Worm (Caenorhabditis elegans) whole organism, L2 larva: Measurements from ENCODE around the gene hsp-16.41.

ENCODE experiments used
- C34F6.9 ChIP-seq: fragments of 150-350 bp; optimal IDR thresholded peaks from 2 replicates; lab custom pipeline; 2014; ENCODE audit warnings: missing biosample characterization, missing genetic modification characterization
- F13H6.1 ChIP-seq: sonication (generic microtip); optimal IDR thresholded peaks from 2 replicates; lab custom pipeline; 2016; ENCODE audit warnings: missing genetic modification characterization, missing compliant biosample characterization
- ZK546.5 ChIP-seq: sonication (generic microtip); optimal IDR thresholded peaks from 2 replicates; lab custom pipeline; 2017; ENCODE audit warnings: missing biosample characterization, missing genetic modification characterization
- alr-1 ChIP-seq: fragments of 150-350 bp; optimal IDR thresholded peaks from 2 replicates; lab custom pipeline; 2014; ENCODE audit warnings: missing biosample characterization, missing genetic modification characterization
- aly-2 ChIP-seq: fragments of 150-350 bp; optimal IDR thresholded peaks from 2 replicates; lab custom pipeline; 2014; ENCODE audit warnings: missing biosample characterization, missing genetic modification characterization
- ama-1 ChIP-seq: fragments of 150-350 bp; optimal IDR thresholded peaks from 2 replicates; lab custom pipeline; 2018; ENCODE audit warnings: inconsistent platforms
- ceh-16 ChIP-seq: fragments of 150-350 bp; optimal IDR thresholded peaks from 2 replicates; lab custom pipeline; 2014; ENCODE audit warnings: missing biosample characterization, missing genetic modification characterization
- crh-2 ChIP-seq: sonication (generic microtip); optimal IDR thresholded peaks from 2 replicates; lab custom pipeline; 2017; ENCODE audit warnings: missing biosample characterization, missing genetic modification characterization
- egl-27 ChIP-seq: sonication (generic microtip); optimal IDR thresholded peaks from 3 replicates; lab custom pipeline; 2017; ENCODE audit warnings: missing biosample characterization, missing genetic modification reagents, missing genetic modification characterization
- elt-3 ChIP-seq: sonication (generic microtip); optimal IDR thresholded peaks from 2 replicates; lab custom pipeline; 2017; ENCODE audit warnings: missing biosample characterization, missing genetic modification characterization
- fos-1 ChIP-seq: fragments of 150-350 bp; optimal IDR thresholded peaks from 2 replicates; lab custom pipeline; 2014; ENCODE audit warnings: missing biosample characterization, missing genetic modification characterization
- gmeb-1 ChIP-seq: fragments of 150-350 bp; optimal IDR thresholded peaks from 2 replicates; lab custom pipeline; 2014; ENCODE audit warnings: missing biosample characterization, missing genetic modification characterization
- lin-11 ChIP-seq: fragments of 150-350 bp; sonication (generic microtip); optimal IDR thresholded peaks from 2 replicates; lab custom pipeline; 2014; ENCODE audit warnings: missing biosample characterization, missing genetic modification characterization, inconsistent platforms, mixed read lengths
- lin-13 ChIP-seq: fragments of 150-350 bp; optimal IDR thresholded peaks from 2 replicates; lab custom pipeline; 2014; ENCODE audit warnings: missing biosample characterization, missing genetic modification reagents, missing genetic modification characterization
- lin-39 ChIP-seq: fragments of 150-350 bp; optimal IDR thresholded peaks from 2 replicates; lab custom pipeline; 2014; ENCODE audit warnings: missing biosample characterization, missing genetic modification reagents, missing genetic modification characterization
- lsy-2 ChIP-seq, 2 experiments: fragments of 150-350 bp in 1 of 2; sonication (generic microtip) in 1 of 2; optimal IDR thresholded peaks; 2 replicates each; lab custom pipeline; 2014 to 2017; ENCODE audit warnings: missing biosample characterization in 2 of 2, missing genetic modification characterization in 2 of 2
- mbf-1 ChIP-seq: sonication (generic microtip); optimal IDR thresholded peaks from 2 replicates; lab custom pipeline; 2017; ENCODE audit warnings: missing biosample characterization, missing genetic modification characterization
- mdl-1 ChIP-seq, 2 experiments: fragments of 150-350 bp in 1 of 2; sonication (generic microtip) in 1 of 2; optimal IDR thresholded peaks; 2 replicates each; lab custom pipeline; 2017; ENCODE audit warnings: missing biosample characterization in 2 of 2, missing genetic modification characterization in 2 of 2
- nhr-10 ChIP-seq: sonication (generic microtip); optimal IDR thresholded peaks from 2 replicates; lab custom pipeline; 2017; ENCODE audit warnings: missing biosample characterization, missing genetic modification characterization
- nhr-12 ChIP-seq: fragments of 150-350 bp; optimal IDR thresholded peaks from 2 replicates; lab custom pipeline; 2014; ENCODE audit warnings: missing biosample characterization, missing genetic modification characterization
- nhr-21 ChIP-seq: fragments of 150-350 bp; optimal IDR thresholded peaks from 2 replicates; lab custom pipeline; 2014; ENCODE audit warnings: missing biosample characterization, missing genetic modification characterization
- nhr-237 ChIP-seq: fragments of 150-350 bp; optimal IDR thresholded peaks from 2 replicates; lab custom pipeline; 2014; ENCODE audit warnings: missing biosample characterization, missing genetic modification characterization
- nhr-6 ChIP-seq: fragments of 150-350 bp; optimal IDR thresholded peaks from 2 replicates; lab custom pipeline; 2014; ENCODE audit warnings: missing biosample characterization, missing genetic modification characterization
- nhr-77 ChIP-seq: fragments of 150-350 bp; optimal IDR thresholded peaks from 2 replicates; lab custom pipeline; 2014; ENCODE audit warnings: missing biosample characterization, missing genetic modification characterization
- peb-1 ChIP-seq: fragments of 150-350 bp; optimal IDR thresholded peaks from 2 replicates; lab custom pipeline; 2014; ENCODE audit warnings: missing biosample characterization, missing genetic modification characterization
- sem-4 ChIP-seq: fragments of 150-350 bp; optimal IDR thresholded peaks from 2 replicates; lab custom pipeline; 2014; ENCODE audit warnings: missing biosample characterization, missing genetic modification reagents, missing genetic modification characterization
- skn-1 ChIP-seq: sonication (generic microtip); optimal IDR thresholded peaks from 2 replicates; lab custom pipeline; 2017; ENCODE audit warnings: missing biosample characterization, missing genetic modification characterization
- sma-3 ChIP-seq: sonication (generic microtip); optimal IDR thresholded peaks from 2 replicates; lab custom pipeline; 2016; ENCODE audit warnings: missing genetic modification reagents, missing genetic modification characterization, missing compliant biosample characterization
- sma-9 ChIP-seq, 2 experiments: fragments of 150-350 bp in 1 of 2; sonication (generic microtip) in 1 of 2; optimal IDR thresholded peaks; 2 replicates each; lab custom pipeline; 2014 to 2016; ENCODE audit warnings: missing genetic modification characterization in 2 of 2, mild to moderate bottlenecking in 1 of 2, missing biosample characterization in 1 of 2, missing compliant biosample characterization in 1 of 2, missing genetic modification reagents in 1 of 2, moderate library complexity in 1 of 2
- snpc-4 ChIP-seq: fragments of 150-350 bp; optimal IDR thresholded peaks from 2 replicates; lab custom pipeline; 2014; ENCODE audit warnings: missing biosample characterization, missing genetic modification characterization
- unc-39 ChIP-seq: fragments of 150-350 bp; optimal IDR thresholded peaks from 2 replicates; lab custom pipeline; 2014; ENCODE audit warnings: missing biosample characterization, missing genetic modification characterization
- unc-62 ChIP-seq: fragments of 150-350 bp; optimal IDR thresholded peaks from 2 replicates; lab custom pipeline; 2014; ENCODE audit warnings: missing biosample characterization, missing genetic modification reagents, missing genetic modification characterization
- zag-1 ChIP-seq: fragments of 150-350 bp; optimal IDR thresholded peaks from 2 replicates; lab custom pipeline; 2014; ENCODE audit warnings: missing biosample characterization, missing genetic modification characterization
- ztf-1 ChIP-seq: fragments of 200-800 bp; sonication (Bioruptor generic); conservative IDR thresholded peaks from 2 replicates; pipeline ENCODE4 v1.3.6; 2022; ENCODE audit warnings: missing genetic modification characterization, missing compliant biosample characterization
- ztf-4 ChIP-seq: fragments of 150-350 bp; optimal IDR thresholded peaks from 2 replicates; lab custom pipeline; 2014; ENCODE audit warnings: missing biosample characterization, missing genetic modification characterization

hsp-16.41 gene

ce11 chrV:1774874-1775589 is 29.9 kb upstream of the hsp-16.41 start, which contains the start of gene F36H9.7:
Gene F36H9.7 (minus strand): TSS chrV:1774924.
- TF ChIP-seq zag-1 (no peak), ama-1 (lab: Kevin White, UChicago) (no peak), skn-1 (tag; lab: Kevin White, UChicago) (no peak), mbf-1 (tag; lab: Kevin White, UChicago) (no peak), sem-4 (no peak), snpc-4 (no peak), aly-2 (tag; lab: Kevin White, UChicago) (no peak), alr-1 (no peak), unc-39 (tag; lab: Kevin White, UChicago) (no peak), nhr-21 (no peak), nhr-12 (tag; lab: Kevin White, UChicago) (no peak), ztf-4 (tag; lab: Kevin White, UChicago) (no peak), lin-39 (tag; lab: Kevin White, UChicago) (no peak), lin-13 (GFP tag; lab: Kevin White, UChicago) (no peak), lsy-2 (tag; optimal IDR thresholded peaks at IDR 0.05; lab: Kevin White, UChicago) (no peak)

- TF ChIP-seq ceh-16 (tag; lab: Kevin White, UChicago), result no peak
- no peak for TF ChIP-seq aly-2 (tag; lab: Kevin White, UChicago)
- no peak for TF ChIP-seq nhr-10 (tag; lab: Kevin White, UChicago)
- TF ChIP-seq ZK546.5 (tag; lab: Kevin White, UChicago), result no peak
- no peak for TF ChIP-seq lin-13 (GFP tag; lab: Kevin White, UChicago)
- TF ChIP-seq sma-3 (GFP tag; lab: Kevin White, UChicago), result no peak
- TF ChIP-seq lsy-2 (tag; optimal IDR thresholded peaks at IDR 0.05; lab: Kevin White, UChicago), result no peak
- TF ChIP-seq sma-9 (GFP tag; optimal IDR thresholded peaks at IDR 0.05; lab: Kevin White, UChicago), result no peak
- TF ChIP-seq sma-9 (tag; optimal IDR thresholded peaks at IDR 0.05; lab: Kevin White, UChicago), result no peak
- no peak for TF ChIP-seq nhr-77 (tag; lab: Kevin White, UChicago)
- TF ChIP-seq, all 48 proteins: peak for 0
Observed at ce11 chrV:1779136-1779535, 25.8 kb upstream of the hsp-16.41 start, which contains the start of gene F36H9.4. Gene F36H9.4 (minus strand): TSS chrV:1779236.

ce11 chrV:1779994-1780393 is 25.0 kb upstream of the hsp-16.41 start:
- TF ChIP-seq mdl-1 (tag; optimal IDR thresholded peaks at IDR 0.05; lab: Kevin White, UChicago), result no peak
- TF ChIP-seq gmeb-1, result no peak
- TF ChIP-seq lin-39 (tag; lab: Kevin White, UChicago), result no peak
- no peak for TF ChIP-seq lin-11 (tag; lab: Kevin White, UChicago)
- TF ChIP-seq C34F6.9 (tag; lab: Kevin White, UChicago), result no peak
- no peak for TF ChIP-seq aly-2 (tag; lab: Kevin White, UChicago)
- TF ChIP-seq nhr-77 (tag; lab: Kevin White, UChicago), result no peak
- no peak for TF ChIP-seq ama-1 (lab: Kevin White, UChicago)
- no peak for TF ChIP-seq elt-3
- no peak for TF ChIP-seq F13H6.1 (tag; lab: Kevin White, UChicago)
- TF ChIP-seq nhr-6, result no peak

- TF ChIP-seq peb-1 (tag; lab: Kevin White, UChicago) (no peak), snpc-4 (no peak), alr-1 (no peak), crh-2 (tag; lab: Kevin White, UChicago) (no peak), egl-27 (tag; lab: Kevin White, UChicago) (no peak), F13H6.1 (tag; lab: Kevin White, UChicago) (no peak), ztf-4 (tag; lab: Kevin White, UChicago) (no peak), unc-62 (GFP tag; lab: Kevin White, UChicago) (no peak), C34F6.9 (tag; lab: Kevin White, UChicago) (no peak), sma-9 (GFP tag; optimal IDR thresholded peaks at IDR 0.05; lab: Kevin White, UChicago) (no peak), sma-9 (tag; optimal IDR thresholded peaks at IDR 0.05; lab: Kevin White, UChicago) (no peak), unc-39 (tag; lab: Kevin White, UChicago) (no peak), nhr-21 (no peak)
Observed at ce11 chrV:1781922-1782321, 23.1 kb upstream of the hsp-16.41 start, which contains the start of gene F36H9.5. Gene F36H9.5 (minus strand): TSS chrV:1782022.

ce11 chrV:1788157-1788556 is 16.8 kb upstream of the hsp-16.41 start, which contains the start of gene F36H9.2:
Gene F36H9.2 (plus strand): TSS chrV:1788457.
- no peak for TF ChIP-seq lin-11 (tag; lab: Kevin White, UChicago)
- no peak for TF ChIP-seq ztf-1
- no peak for TF ChIP-seq sma-9 (GFP tag; optimal IDR thresholded peaks at IDR 0.05; lab: Kevin White, UChicago)
- TF ChIP-seq sma-9 (tag; optimal IDR thresholded peaks at IDR 0.05; lab: Kevin White, UChicago), result no peak
- no peak for TF ChIP-seq mdl-1 (tag; optimal IDR thresholded peaks at IDR 0.05; lab: Kevin White, UChicago)
- no peak for TF ChIP-seq gmeb-1
- TF ChIP-seq F13H6.1 (tag; lab: Kevin White, UChicago), result no peak
- no peak for TF ChIP-seq zag-1
- no peak for TF ChIP-seq nhr-12 (tag; lab: Kevin White, UChicago)
- TF ChIP-seq ama-1 (lab: Kevin White, UChicago), result no peak
- no peak for TF ChIP-seq nhr-10 (tag; lab: Kevin White, UChicago)
- no peak for TF ChIP-seq nhr-237 (tag; lab: Kevin White, UChicago)
- no peak for TF ChIP-seq ztf-4 (tag; lab: Kevin White, UChicago)
- TF ChIP-seq fos-1 (tag; lab: Kevin White, UChicago), result no peak
- no peak for TF ChIP-seq nhr-6
- TF ChIP-seq crh-2 (tag; lab: Kevin White, UChicago), result no peak
- TF ChIP-seq, all 48 proteins: peak for 0
